Worm (Caenorhabditis elegans) whole organism, early embryonic: ENCODE results near the gene dpy-9.

ENCODE experiments used
- B0310.2 ChIP-seq: sonication (generic microtip); optimal IDR thresholded peaks from 2 replicates; lab custom pipeline; 2016; ENCODE audit warnings: mild to moderate bottlenecking, missing genetic modification characterization, missing compliant biosample characterization
- F13C5.2 ChIP-seq: sonication (generic microtip); optimal IDR thresholded peaks from 2 replicates; lab custom pipeline; 2017; ENCODE audit warnings: mild to moderate bottlenecking, missing genetic modification characterization, inconsistent platforms, missing compliant biosample characterization
- aly-1 ChIP-seq: sonication (generic microtip); optimal IDR thresholded peaks from 2 replicates; lab custom pipeline; 2016; ENCODE audit warnings: missing genetic modification characterization, missing compliant biosample characterization
- ama-1 ChIP-seq: fragments of 150-350 bp; optimal IDR thresholded peaks from 2 replicates; lab custom pipeline; 2014
- ceh-13 ChIP-seq: fragments of 200-800 bp; sonication (Bioruptor generic); optimal IDR thresholded peaks from 2 replicates; lab custom pipeline; 2018; ENCODE audit warnings: mild to moderate bottlenecking, missing genetic modification characterization, missing compliant biosample characterization
- ceh-36 ChIP-seq: sonication (generic microtip); optimal IDR thresholded peaks from 2 replicates; lab custom pipeline; 2016; ENCODE audit warnings: missing genetic modification characterization, inconsistent platforms, missing compliant biosample characterization
- ets-7 ChIP-seq: sonication (generic microtip); optimal IDR thresholded peaks from 2 replicates; lab custom pipeline; 2016; ENCODE audit warnings: missing genotype, missing genetic modification characterization, missing compliant biosample characterization
- flt-1 ChIP-seq: fragments of 200-800 bp; sonication (Bioruptor generic); IDR thresholded peaks from 2 replicates; pipeline ENCODE4 v1.3.6; 2022; ENCODE audit warnings: missing genetic modification characterization, missing compliant biosample characterization
- hmbx-1 ChIP-seq: sonication (generic microtip); optimal IDR thresholded peaks from 2 replicates; lab custom pipeline; 2016; ENCODE audit warnings: mild to moderate bottlenecking, missing genetic modification characterization, missing compliant biosample characterization
- hmg-4 ChIP-seq: fragments of 200-800 bp; sonication (Bioruptor generic); optimal IDR thresholded peaks from 2 replicates; lab custom pipeline; 2018; ENCODE audit warnings: mild to moderate bottlenecking, missing genetic modification characterization, missing compliant biosample characterization
- hnd-1 ChIP-seq: sonication (generic microtip); optimal IDR thresholded peaks from 2 replicates; lab custom pipeline; 2016; ENCODE audit warnings: missing genetic modification characterization, missing compliant biosample characterization
- pes-1 ChIP-seq: fragments of 200-800 bp; sonication (Bioruptor generic); IDR thresholded peaks from 2 replicates; pipeline ENCODE4 v1.3.6; 2022; ENCODE audit warnings: missing genetic modification reagents, missing genetic modification characterization, missing compliant biosample characterization
- scrt-1 ChIP-seq: fragments of 200-800 bp; sonication (Bioruptor generic); IDR thresholded peaks from 2 replicates; pipeline ENCODE4 v1.3.6; 2022; ENCODE audit warnings: missing genetic modification characterization, missing compliant biosample characterization
- sea-1 ChIP-seq: fragments of 200-800 bp; sonication (Bioruptor generic); conservative IDR thresholded peaks from 2 replicates; pipeline ENCODE4 v1.3.6; 2022; ENCODE audit warnings: missing genetic modification characterization, missing compliant biosample characterization
- tbx-11 ChIP-seq: fragments of 200-800 bp; sonication (Bioruptor generic); IDR thresholded peaks from 2 replicates; pipeline ENCODE4 v1.3.6; 2022; ENCODE audit warnings: missing genetic modification characterization, missing compliant biosample characterization
- tbx-37 ChIP-seq: fragments of 200-800 bp; sonication (Bioruptor generic); conservative IDR thresholded peaks from 2 replicates; pipeline ENCODE4 v1.3.6; 2022; ENCODE audit warnings: missing genetic modification reagents, missing genetic modification characterization, missing compliant biosample characterization
- tra-4 ChIP-seq: sonication (generic microtip); optimal IDR thresholded peaks from 2 replicates; lab custom pipeline; 2017; ENCODE audit warnings: missing genetic modification characterization, missing compliant biosample characterization

dpy-9 gene

DNA sequence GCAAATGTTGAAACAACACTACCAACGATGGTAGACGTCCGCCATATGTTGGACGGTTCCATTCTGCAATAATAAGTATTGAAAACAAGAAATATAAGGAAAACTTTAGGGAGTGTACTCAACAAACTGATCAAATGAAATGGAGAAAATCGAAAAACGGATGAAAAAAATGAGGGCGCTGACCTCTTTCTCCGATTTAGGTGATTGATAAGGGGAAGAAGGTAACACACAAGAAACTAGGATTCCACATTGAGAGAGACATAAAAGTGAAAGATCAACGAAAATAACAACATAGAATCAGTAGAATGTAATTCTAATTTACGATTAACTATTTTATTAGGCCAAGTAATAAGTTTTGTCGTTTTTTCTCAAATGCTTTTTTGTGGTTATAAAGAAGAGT, at the start of gene dpy-9:
Gene dpy-9, minus strand, starts transcription at position 63 of the 400 bp plus-strand sequence.
- TF ChIP-seq ama-1 (lab: Kevin White, UChicago) (no peak), scrt-1 (GFP tag; lab: Robert Waterston, UW) (no peak), aly-1 (tag; lab: Kevin White, UChicago) (no peak), hnd-1 (no peak), tbx-11 (no peak), pes-1 (GFP tag; lab: Robert Waterston, UW) (no peak), hmbx-1 (tag; lab: Kevin White, UChicago) (no peak), ceh-13 (GFP tag; lab: Kevin White, UChicago) (no peak), hmg-4 (GFP tag; lab: Kevin White, UChicago) (no peak), ceh-36 (no peak), tbx-37 (GFP tag; lab: Robert Waterston, UW) (no peak), sea-1 (no peak)

DNA sequence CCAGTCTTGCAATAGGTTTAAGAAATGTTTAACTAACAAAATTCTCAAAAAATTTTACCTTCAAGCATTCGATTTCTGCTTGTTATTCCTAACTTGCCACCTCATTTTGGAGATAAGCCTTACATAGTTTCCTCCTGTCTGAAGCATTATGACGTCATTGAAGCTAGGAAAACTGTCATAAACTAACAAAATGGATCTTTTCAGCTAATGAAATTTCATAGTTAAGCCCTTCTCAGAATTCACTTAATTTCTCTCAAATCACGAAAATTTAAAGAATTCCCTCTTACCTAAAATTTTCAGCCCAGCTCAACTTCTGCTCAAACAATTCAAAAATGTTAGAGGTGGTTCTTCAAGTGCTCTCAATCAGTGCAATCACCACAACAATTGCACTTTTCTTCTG, 48.2 kb upstream of the dpy-9 start, which contains the start of gene swt-1:
Gene swt-1, plus strand, starts transcription at position 301 of the 400 bp plus-strand sequence.
- TF ChIP-seq B0310.2 = no peak
- no peak for TF ChIP-seq hmbx-1 (tag; lab: Kevin White, UChicago)
- TF ChIP-seq sea-1 = no peak
- TF ChIP-seq tbx-37 (GFP tag; lab: Robert Waterston, UW) = no peak
- no peak for TF ChIP-seq ets-7 (tag; lab: Kevin White, UChicago)
- TF ChIP-seq scrt-1 (GFP tag; lab: Robert Waterston, UW) = no peak
- TF ChIP-seq tbx-11 = no peak
- no peak for TF ChIP-seq F13C5.2
- no peak for TF ChIP-seq ceh-36
- no peak for TF ChIP-seq hnd-1
- no peak for TF ChIP-seq flt-1 (GFP tag; lab: Robert Waterston, UW)
- no peak for TF ChIP-seq hmg-4 (GFP tag; lab: Kevin White, UChicago)
- no peak for TF ChIP-seq ceh-13 (GFP tag; lab: Kevin White, UChicago)
- TF ChIP-seq ama-1 (lab: Kevin White, UChicago) = no peak
- no peak for TF ChIP-seq tra-4
- TF ChIP-seq pes-1 (GFP tag; lab: Robert Waterston, UW) = no peak

DNA sequence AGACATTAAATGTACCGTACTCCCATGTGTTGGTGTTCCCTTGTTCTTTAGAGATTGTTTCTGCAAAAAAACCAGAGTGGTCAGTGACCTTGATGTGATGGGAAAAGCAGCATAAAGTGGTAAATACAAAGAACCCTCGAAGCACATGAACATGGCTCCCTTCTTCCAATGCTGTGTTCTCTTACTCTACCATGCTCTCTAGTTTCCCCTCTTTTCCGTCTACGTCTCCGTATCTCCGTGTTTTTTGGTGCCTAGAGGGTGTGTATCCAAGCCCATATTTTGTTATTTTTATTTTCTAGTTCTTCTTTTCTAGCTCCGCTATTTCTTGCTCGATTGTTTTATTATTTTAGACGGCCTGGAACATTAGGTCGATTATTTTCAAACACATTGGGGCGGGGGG, 47.6 kb upstream of the dpy-9 start:
- no peak for TF ChIP-seq scrt-1 (GFP tag; lab: Robert Waterston, UW)

DNA sequence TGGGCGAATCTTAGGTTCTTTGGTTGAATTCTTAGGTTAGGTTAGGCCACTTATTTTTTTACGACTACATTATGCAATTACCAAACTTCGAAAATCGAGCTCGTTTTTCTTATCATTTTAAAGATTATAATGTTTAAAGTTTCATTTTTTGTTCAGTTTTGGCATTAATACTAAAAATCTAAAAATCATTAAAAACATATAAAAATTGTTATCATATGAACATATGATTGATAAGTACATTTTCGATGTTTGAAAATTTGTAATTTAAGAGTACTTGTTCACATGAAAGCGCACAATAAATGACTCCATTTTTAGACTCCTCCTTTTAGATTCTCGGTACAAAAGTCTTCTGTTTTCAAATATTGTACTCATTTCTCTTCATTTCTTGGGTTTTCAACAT, 46.1 kb upstream of the dpy-9 start:
- TF ChIP-seq ets-7 (tag; lab: Kevin White, UChicago) (no peak), pes-1 (GFP tag; lab: Robert Waterston, UW) (no peak), hnd-1 (no peak), tbx-11 (no peak), sea-1 (no peak), hmbx-1 (tag; lab: Kevin White, UChicago) (no peak), ceh-36 (no peak), B0310.2 (no peak), ama-1 (lab: Kevin White, UChicago) (no peak), ceh-13 (GFP tag; lab: Kevin White, UChicago) (no peak), F13C5.2 (no peak), tra-4 (no peak), hmg-4 (GFP tag; lab: Kevin White, UChicago) (no peak), flt-1 (GFP tag; lab: Robert Waterston, UW) (no peak), aly-1 (tag; lab: Kevin White, UChicago) (no peak)

DNA sequence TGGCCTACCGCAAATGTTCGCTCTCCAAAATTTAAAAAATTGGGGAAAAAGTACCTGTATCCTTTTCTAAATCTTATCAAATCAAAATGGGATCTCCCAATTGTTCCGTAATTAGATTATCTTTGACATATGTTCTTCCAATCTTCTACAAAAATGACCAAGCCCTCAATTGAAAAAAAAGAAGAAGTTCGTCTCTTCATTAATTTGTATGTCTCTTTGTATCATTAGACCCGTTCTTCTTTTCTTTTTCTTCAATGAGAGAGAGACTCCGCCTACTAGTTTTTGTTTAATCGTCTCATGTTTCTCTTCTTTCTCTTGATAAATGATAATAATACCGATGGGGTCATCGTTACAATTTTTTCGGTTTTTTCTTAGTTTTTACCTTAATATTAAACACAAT, 44.3 kb upstream of the dpy-9 start:
- TF ChIP-seq ceh-13 (GFP tag; lab: Kevin White, UChicago) = no peak
- TF ChIP-seq pes-1 (GFP tag; lab: Robert Waterston, UW) = no peak
- TF ChIP-seq ceh-36 = no peak

DNA sequence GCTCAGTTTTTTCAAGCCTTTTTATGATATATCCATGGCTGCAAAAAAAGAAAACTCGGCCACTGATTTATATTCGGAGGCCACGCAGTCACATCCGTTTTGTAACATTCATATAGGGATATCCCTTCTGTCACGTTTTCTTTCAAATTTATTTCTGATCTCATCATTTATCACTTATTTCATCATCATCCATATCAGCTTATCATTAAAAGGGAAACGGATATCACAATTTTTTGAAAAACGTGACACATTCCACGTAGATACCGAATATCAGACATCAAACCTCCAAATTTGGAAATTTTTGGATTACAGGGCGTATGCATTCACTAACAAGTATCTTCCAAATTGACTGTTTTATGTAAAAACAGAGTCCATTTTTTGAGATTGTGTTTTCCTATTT, 43.7 kb upstream of the dpy-9 start:
- TF ChIP-seq aly-1 (tag; lab: Kevin White, UChicago) (no peak), hmbx-1 (tag; lab: Kevin White, UChicago) (no peak), flt-1 (GFP tag; lab: Robert Waterston, UW) (no peak), F13C5.2 (no peak), ceh-36 (no peak)

DNA sequence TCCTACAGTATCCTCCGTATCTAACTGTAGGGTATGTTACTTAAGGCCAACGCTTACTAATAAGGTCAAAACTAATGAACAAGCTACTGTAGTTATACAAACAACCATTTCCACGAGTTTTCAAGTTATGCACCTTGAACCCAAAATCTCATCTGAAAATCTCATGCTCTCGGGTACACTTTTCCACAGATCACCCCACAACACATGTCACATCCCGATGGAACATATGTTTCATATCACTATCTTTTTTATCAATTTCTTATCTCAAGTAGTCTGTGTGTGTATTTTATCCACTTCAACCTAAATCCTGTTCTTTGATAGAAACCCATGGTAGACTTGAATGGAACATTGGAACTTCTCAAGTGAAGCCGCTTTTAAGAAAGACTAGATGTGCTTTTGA, 41.3 kb upstream of the dpy-9 start:
- no peak for TF ChIP-seq tbx-11
- TF ChIP-seq ceh-13 (GFP tag; lab: Kevin White, UChicago) = no peak
- TF ChIP-seq B0310.2 = no peak
- TF ChIP-seq flt-1 (GFP tag; lab: Robert Waterston, UW) = no peak
- no peak for TF ChIP-seq hmbx-1 (tag; lab: Kevin White, UChicago)
- no peak for TF ChIP-seq scrt-1 (GFP tag; lab: Robert Waterston, UW)
- no peak for TF ChIP-seq hmg-4 (GFP tag; lab: Kevin White, UChicago)
- no peak for TF ChIP-seq hnd-1
- no peak for TF ChIP-seq ets-7 (tag; lab: Kevin White, UChicago)
- no peak for TF ChIP-seq sea-1
- TF ChIP-seq tbx-37 (GFP tag; lab: Robert Waterston, UW) = no peak
- no peak for TF ChIP-seq ama-1 (lab: Kevin White, UChicago)
- TF ChIP-seq ceh-36 = no peak
- no peak for TF ChIP-seq F13C5.2

DNA sequence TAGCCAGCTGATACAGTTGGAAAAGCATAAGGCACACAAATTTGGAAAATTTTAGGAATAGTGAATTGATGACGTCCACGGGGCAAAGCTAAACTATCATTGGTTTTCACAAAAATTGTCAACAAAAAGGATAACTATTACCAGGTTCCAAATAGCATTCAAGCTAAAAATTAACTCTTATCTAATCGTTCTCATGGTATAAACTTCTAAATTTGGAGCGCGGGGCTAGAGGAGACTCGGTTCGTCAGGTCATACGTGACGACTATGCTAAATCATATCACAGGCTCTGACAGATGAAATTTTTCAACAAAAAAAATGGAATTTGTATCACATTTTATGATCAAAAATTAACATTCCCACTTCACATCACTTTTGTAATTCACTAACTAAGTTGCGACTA, 40.2 kb upstream of the dpy-9 start:
- TF ChIP-seq hnd-1 = no peak
- TF ChIP-seq tra-4 = no peak
- no peak for TF ChIP-seq ceh-36
- no peak for TF ChIP-seq tbx-37 (GFP tag; lab: Robert Waterston, UW)
- no peak for TF ChIP-seq hmg-4 (GFP tag; lab: Kevin White, UChicago)
- no peak for TF ChIP-seq pes-1 (GFP tag; lab: Robert Waterston, UW)
- no peak for TF ChIP-seq B0310.2
- no peak for TF ChIP-seq sea-1
- TF ChIP-seq ceh-13 (GFP tag; lab: Kevin White, UChicago) = no peak
- no peak for TF ChIP-seq ama-1 (lab: Kevin White, UChicago)
- no peak for TF ChIP-seq flt-1 (GFP tag; lab: Robert Waterston, UW)

DNA sequence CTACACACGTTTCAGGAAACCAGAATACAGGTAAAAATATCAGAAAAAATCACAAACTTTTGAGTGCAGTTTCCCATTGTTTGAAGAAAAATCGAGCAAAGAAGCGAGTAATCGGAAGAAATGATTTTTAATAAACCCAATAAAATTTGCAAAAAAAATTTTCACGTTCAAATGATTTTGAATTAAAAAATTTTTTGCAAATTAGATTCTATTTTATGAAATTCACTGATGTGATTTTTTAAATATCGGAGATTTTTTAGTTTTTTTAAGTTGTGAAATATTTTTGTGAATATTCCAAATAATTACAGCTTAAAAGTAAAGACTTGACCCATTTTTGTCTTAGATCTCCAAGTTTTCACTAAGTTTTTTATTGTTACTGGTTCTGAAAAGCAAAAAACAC, 39.2 kb upstream of the dpy-9 start, which contains the start of gene pnp-1:
Gene pnp-1, minus strand, starts transcription at position 101 of the 400 bp plus-strand sequence.
- TF ChIP-seq ama-1 (lab: Kevin White, UChicago) (no peak), B0310.2 (no peak), ets-7 (tag; lab: Kevin White, UChicago) (no peak), scrt-1 (GFP tag; lab: Robert Waterston, UW) (no peak), flt-1 (GFP tag; lab: Robert Waterston, UW) (no peak)
